Worm (Caenorhabditis elegans) whole organism, L1 larva: ENCODE results near the gene C01G12.5.

Experiments used
- Y116A8C.19 ChIP-seq: sonication (generic microtip); optimal IDR thresholded peaks from 2 replicates; lab custom pipeline; 2016; ENCODE audit warnings: missing compliant biosample characterization, missing genetic modification characterization, borderline replicate concordance
- alr-1 ChIP-seq: fragments of 200-800 bp; sonication (Bioruptor generic); optimal IDR thresholded peaks from 2 replicates; lab custom pipeline; 2018; ENCODE audit warnings: borderline replicate concordance, mild to moderate bottlenecking, missing genetic modification characterization, missing compliant biosample characterization
- aly-2 ChIP-seq: fragments of 150-350 bp; optimal IDR thresholded peaks from 2 replicates; lab custom pipeline; 2014; ENCODE audit warnings: missing biosample characterization, missing genetic modification characterization
- ama-1 ChIP-seq: fragments of 150-350 bp; optimal IDR thresholded peaks from 2 replicates; lab custom pipeline; 2014
- ceh-63 ChIP-seq: fragments of 200-800 bp; sonication (Bioruptor generic); optimal IDR thresholded peaks from 2 replicates; lab custom pipeline; 2018; ENCODE audit warnings: mild to moderate bottlenecking, missing genetic modification characterization, missing compliant biosample characterization
- ceh-88 ChIP-seq: fragments of 200-800 bp; sonication (Bioruptor generic); IDR thresholded peaks from 2 replicates; pipeline ENCODE4 v1.3.6; 2022; ENCODE audit warnings: missing genetic modification characterization, missing compliant biosample characterization
- ces-1 ChIP-seq: fragments of 150-350 bp; optimal IDR thresholded peaks from 2 replicates; lab custom pipeline; 2014; ENCODE audit warnings: missing biosample characterization, missing genetic modification reagents, missing genetic modification characterization
- egl-13 ChIP-seq: sonication (generic microtip); optimal IDR thresholded peaks from 2 replicates; lab custom pipeline; 2016; ENCODE audit warnings: missing genotype, missing genetic modification reagents, missing genetic modification characterization, missing compliant biosample characterization
- ets-5 ChIP-seq: fragments of 200-800 bp; sonication (Bioruptor generic); IDR thresholded peaks from 2 replicates; pipeline ENCODE4 v1.3.6; 2022; ENCODE audit warnings: missing genetic modification characterization, missing compliant biosample characterization
- fkh-10 ChIP-seq: sonication (generic microtip); optimal IDR thresholded peaks from 2 replicates; lab custom pipeline; 2017; ENCODE audit warnings: missing biosample characterization, missing genetic modification reagents, missing genetic modification characterization
- fkh-4 ChIP-seq: sonication (generic microtip); optimal IDR thresholded peaks from 2 replicates; lab custom pipeline; 2016; ENCODE audit warnings: missing compliant biosample characterization, missing genetic modification characterization, borderline replicate concordance
- fkh-8 ChIP-seq: sonication (generic microtip); optimal IDR thresholded peaks from 2 replicates; lab custom pipeline; 2016; ENCODE audit warnings: mild to moderate bottlenecking, missing genetic modification characterization, missing compliant biosample characterization
- fos-1 ChIP-seq: fragments of 150-350 bp; optimal IDR thresholded peaks from 2 replicates; lab custom pipeline; 2014; ENCODE audit warnings: missing biosample characterization, missing genetic modification characterization
- hlh-17 ChIP-seq: fragments of 200-800 bp; sonication (Bioruptor generic); optimal IDR thresholded peaks from 2 replicates; lab custom pipeline; 2018; ENCODE audit warnings: missing genetic modification characterization, mild to moderate bottlenecking, missing compliant biosample characterization, moderate library complexity, borderline replicate concordance
- isw-1 ChIP-seq: fragments of 200-800 bp; sonication (Bioruptor generic); IDR thresholded peaks from 2 replicates; pipeline ENCODE4 v1.3.6; 2022; ENCODE audit warnings: missing genetic modification characterization, missing compliant biosample characterization
- lin-14 ChIP-seq: fragments of 200-800 bp; sonication (Bioruptor generic); optimal IDR thresholded peaks from 2 replicates; lab custom pipeline; 2018; ENCODE audit warnings: mild to moderate bottlenecking, missing genetic modification characterization, moderate library complexity, missing compliant biosample characterization
- lin-15B ChIP-seq: fragments of 150-350 bp; sonication (generic microtip); optimal IDR thresholded peaks from 3 replicates; lab custom pipeline; 2014; ENCODE audit warnings: missing biosample characterization, missing genetic modification characterization
- lin-35 ChIP-seq, 2 experiments: fragments of 150-350 bp; optimal IDR thresholded peaks; 2 replicates each; lab custom pipeline; 2014; ENCODE audit warnings: missing biosample characterization in 2 of 2, missing genetic modification characterization in 2 of 2, missing genetic modification reagents in 2 of 2
- lsy-2 ChIP-seq, 2 experiments: fragments of 150-350 bp; optimal IDR thresholded peaks; 2 replicates each; lab custom pipeline; 2014; ENCODE audit warnings: missing biosample characterization in 2 of 2, missing genetic modification characterization in 2 of 2
- mdl-1 ChIP-seq, 2 experiments: fragments of 150-350 bp; optimal IDR thresholded peaks; 2 replicates each; lab custom pipeline; 2014 to 2017; ENCODE audit warnings: missing biosample characterization in 2 of 2, missing genetic modification characterization in 2 of 2, inconsistent platforms in 1 of 2
- mef-2 ChIP-seq: fragments of 150-350 bp; optimal IDR thresholded peaks from 2 replicates; lab custom pipeline; 2014; ENCODE audit warnings: missing biosample characterization, missing genetic modification characterization
- nhr-11 ChIP-seq: fragments of 150-350 bp; optimal IDR thresholded peaks from 2 replicates; lab custom pipeline; 2014; ENCODE audit warnings: missing biosample characterization, missing genetic modification characterization
- nhr-12 ChIP-seq: sonication (generic microtip); optimal IDR thresholded peaks from 2 replicates; lab custom pipeline; 2017; ENCODE audit warnings: missing biosample characterization, missing genetic modification characterization
- nhr-19 ChIP-seq: fragments of 200-800 bp; sonication (Bioruptor generic); conservative IDR thresholded peaks from 2 replicates; pipeline ENCODE4 v1.3.6; 2022; ENCODE audit warnings: missing genetic modification characterization, missing compliant biosample characterization
- nhr-20 ChIP-seq: sonication (generic microtip); optimal IDR thresholded peaks from 2 replicates; lab custom pipeline; 2016; ENCODE audit warnings: mild to moderate bottlenecking, missing genetic modification characterization, missing compliant biosample characterization
- nhr-28 ChIP-seq: fragments of 150-350 bp; optimal IDR thresholded peaks from 2 replicates; lab custom pipeline; 2014; ENCODE audit warnings: missing biosample characterization, missing genetic modification characterization
- nhr-76 ChIP-seq: sonication (generic microtip); optimal IDR thresholded peaks from 2 replicates; lab custom pipeline; 2017; ENCODE audit warnings: missing biosample characterization, missing genetic modification characterization
- nhr-77 ChIP-seq: fragments of 150-350 bp; optimal IDR thresholded peaks from 2 replicates; lab custom pipeline; 2014; ENCODE audit warnings: missing biosample characterization, missing genetic modification characterization
- nhr-84 ChIP-seq: sonication (generic microtip); optimal IDR thresholded peaks from 2 replicates; lab custom pipeline; 2017; ENCODE audit warnings: missing biosample characterization, missing genetic modification characterization
- nhr-85 ChIP-seq: sonication (generic microtip); peaks from one replicate; lab custom pipeline; 2016; ENCODE audit warnings: missing genetic modification characterization, inconsistent platforms, missing compliant biosample characterization
- pag-3 ChIP-seq: sonication (generic microtip); optimal IDR thresholded peaks from 2 replicates; lab custom pipeline; 2017; ENCODE audit warnings: missing genetic modification characterization, mild to moderate bottlenecking, missing compliant biosample characterization, antibody characterized with exemption, borderline replicate concordance; ENCODE audit not compliant: insufficient read depth
- skn-1 ChIP-seq: fragments of 150-350 bp; optimal IDR thresholded peaks from 2 replicates; lab custom pipeline; 2014; ENCODE audit warnings: missing biosample characterization, missing genetic modification characterization
- sup-37 ChIP-seq: fragments of 200-800 bp; sonication (Bioruptor generic); optimal IDR thresholded peaks from 2 replicates; lab custom pipeline; 2018; ENCODE audit warnings: mild to moderate bottlenecking, missing genetic modification characterization, missing compliant biosample characterization
- swsn-7 ChIP-seq: sonication (generic microtip); optimal IDR thresholded peaks from 2 replicates; lab custom pipeline; 2016; ENCODE audit warnings: missing genetic modification characterization, missing compliant biosample characterization
- tbx-2 ChIP-seq: sonication (generic microtip); optimal IDR thresholded peaks from 2 replicates; lab custom pipeline; 2016; ENCODE audit warnings: missing genetic modification characterization, missing compliant biosample characterization
- unc-30 ChIP-seq: sonication (generic microtip); optimal IDR thresholded peaks from 2 replicates; lab custom pipeline; 2017; ENCODE audit warnings: missing biosample characterization, missing genetic modification characterization
- unc-98 ChIP-seq: fragments of 200-800 bp; sonication (Bioruptor generic); IDR thresholded peaks from 2 replicates; pipeline ENCODE4 v1.3.6; 2022; ENCODE audit warnings: missing genetic modification characterization, missing compliant biosample characterization
- vab-15 ChIP-seq: sonication (generic microtip); optimal IDR thresholded peaks from 2 replicates; lab custom pipeline; 2017; ENCODE audit warnings: missing genotype, mild to moderate bottlenecking, missing genetic modification characterization, missing compliant biosample characterization
- xbp-1 ChIP-seq: sonication (generic microtip); optimal IDR thresholded peaks from 2 replicates; lab custom pipeline; 2016; ENCODE audit warnings: missing genetic modification characterization, missing compliant biosample characterization
- ztf-4 ChIP-seq: fragments of 150-350 bp; optimal IDR thresholded peaks from 2 replicates; lab custom pipeline; 2014; ENCODE audit warnings: missing biosample characterization, missing genetic modification characterization

The C01G12.5 gene

ce11 chrII:14634042-14634441 lies 46.7 kb upstream of the C01G12.5 start:
- no peak for TF ChIP-seq isw-1 (GFP tag; lab: Robert Waterston, UW)
- TF ChIP-seq aly-2 (tag; lab: Kevin White, UChicago): no peak
- TF ChIP-seq tbx-2 (tag; lab: Kevin White, UChicago): no peak
- TF ChIP-seq mdl-1 (tag; optimal IDR thresholded peaks at IDR 0.05; lab: Kevin White, UChicago): no peak
- TF ChIP-seq mef-2 (tag; lab: Kevin White, UChicago): no peak
- TF ChIP-seq skn-1 (tag; lab: Kevin White, UChicago): no peak
- no peak for TF ChIP-seq pag-3
- TF ChIP-seq lin-14 (GFP tag; lab: Kevin White, UChicago): no peak
- no peak for TF ChIP-seq unc-30 (tag; lab: Kevin White, UChicago)
- TF ChIP-seq sup-37 (GFP tag; lab: Kevin White, UChicago): no peak
- TF ChIP-seq, all 84 proteins: peak for 0

DNA sequence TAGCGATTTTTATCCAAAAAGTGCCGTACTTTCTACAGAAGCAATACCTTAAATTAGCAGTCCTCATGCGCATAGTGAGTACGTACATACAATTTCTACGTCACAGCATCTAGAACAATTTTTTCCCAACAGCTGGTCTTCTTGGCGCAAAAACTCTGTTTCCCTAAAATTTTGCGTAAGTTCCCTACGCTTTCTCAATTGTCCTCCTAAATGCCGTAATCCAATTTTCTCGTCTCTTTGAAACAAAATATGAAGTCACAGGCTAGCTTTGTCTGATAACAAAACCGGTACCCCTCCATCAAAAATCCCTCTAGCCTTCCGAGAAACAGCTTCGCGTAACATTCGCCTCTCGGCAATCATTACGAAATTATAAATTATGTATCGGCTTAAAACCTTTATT lies 45.5 kb upstream of the C01G12.5 start, which contains the start of gene C38C6.3:
Gene C38C6.3, plus strand, starts transcription at position 301 of the 400 bp plus-strand sequence.
- TF ChIP-seq vab-15 (no peak), xbp-1 (tag; lab: Kevin White, UChicago) (no peak), ztf-4 (no peak), ets-5 (GFP tag; lab: Robert Waterston, UW) (no peak), nhr-84 (no peak), hlh-17 (GFP tag; lab: Kevin White, UChicago) (no peak), nhr-12 (tag; lab: Kevin White, UChicago) (no peak), ceh-88 (no peak), nhr-76 (tag; lab: Kevin White, UChicago) (no peak), nhr-85 (no peak), nhr-11 (tag; lab: Kevin White, UChicago) (no peak), nhr-77 (no peak), pag-3 (no peak), ama-1 (lab: Kevin White, UChicago) (no peak), lin-15B (tag; lab: Kevin White, UChicago) (no peak), Y116A8C.19 (tag; lab: Kevin White, UChicago) (no peak), nhr-19 (GFP tag; lab: Robert Waterston, UW) (no peak), mef-2 (tag; lab: Kevin White, UChicago) (no peak)

DNA sequence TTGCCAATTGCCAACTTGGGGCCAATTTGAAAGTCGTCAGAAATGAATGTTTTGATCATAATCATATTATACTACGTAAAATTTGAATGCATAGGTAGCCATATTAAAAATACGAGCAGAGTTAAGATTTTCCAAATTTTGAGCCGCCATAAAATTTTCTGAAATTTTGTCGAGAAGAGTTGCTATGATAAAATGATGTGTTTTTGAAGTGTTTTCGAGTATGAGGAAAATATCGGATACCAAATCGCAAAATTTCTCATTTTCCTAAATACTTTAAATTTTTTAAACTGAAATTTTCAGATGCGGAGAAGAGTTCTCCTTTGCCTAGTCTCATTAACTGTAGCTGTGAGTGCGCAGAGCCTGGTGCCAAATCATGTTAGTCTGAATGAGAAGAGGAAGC lies 40.0 kb upstream of the C01G12.5 start, which contains the start of gene tag-297:
Gene tag-297, plus strand, starts transcription at position 301 of the 400 bp plus-strand sequence.
- no peak for TF ChIP-seq unc-98 (GFP tag; lab: Robert Waterston, UW)
- TF ChIP-seq fkh-8 (tag; lab: Kevin White, UChicago): no peak
- TF ChIP-seq ceh-63: no peak
- TF ChIP-seq lsy-2 (tag; optimal IDR thresholded peaks at IDR 0.05; lab: Kevin White, UChicago): no peak
- TF ChIP-seq ces-1 (GFP tag; lab: Kevin White, UChicago): no peak
- TF ChIP-seq fkh-4 (tag; lab: Kevin White, UChicago): no peak
- TF ChIP-seq swsn-7 (tag; lab: Kevin White, UChicago): no peak
- no peak for TF ChIP-seq nhr-28
- no peak for TF ChIP-seq nhr-12 (tag; lab: Kevin White, UChicago)
- no peak for TF ChIP-seq fos-1
- TF ChIP-seq fkh-10: no peak
- TF ChIP-seq ztf-4: no peak
- TF ChIP-seq lin-35 (GFP tag; optimal IDR thresholded peaks at IDR 0.05; lab: Kevin White, UChicago): no peak
- no peak for TF ChIP-seq ets-5 (GFP tag; lab: Robert Waterston, UW)
- no peak for TF ChIP-seq egl-13 (tag; lab: Kevin White, UChicago)
- no peak for TF ChIP-seq nhr-20 (tag; lab: Kevin White, UChicago)
- no peak for TF ChIP-seq alr-1 (tag; lab: Kevin White, UChicago)
